Worm (Caenorhabditis elegans): ENCODE results near the gene T06E8.2.

T06E8.2 gene

DNA sequence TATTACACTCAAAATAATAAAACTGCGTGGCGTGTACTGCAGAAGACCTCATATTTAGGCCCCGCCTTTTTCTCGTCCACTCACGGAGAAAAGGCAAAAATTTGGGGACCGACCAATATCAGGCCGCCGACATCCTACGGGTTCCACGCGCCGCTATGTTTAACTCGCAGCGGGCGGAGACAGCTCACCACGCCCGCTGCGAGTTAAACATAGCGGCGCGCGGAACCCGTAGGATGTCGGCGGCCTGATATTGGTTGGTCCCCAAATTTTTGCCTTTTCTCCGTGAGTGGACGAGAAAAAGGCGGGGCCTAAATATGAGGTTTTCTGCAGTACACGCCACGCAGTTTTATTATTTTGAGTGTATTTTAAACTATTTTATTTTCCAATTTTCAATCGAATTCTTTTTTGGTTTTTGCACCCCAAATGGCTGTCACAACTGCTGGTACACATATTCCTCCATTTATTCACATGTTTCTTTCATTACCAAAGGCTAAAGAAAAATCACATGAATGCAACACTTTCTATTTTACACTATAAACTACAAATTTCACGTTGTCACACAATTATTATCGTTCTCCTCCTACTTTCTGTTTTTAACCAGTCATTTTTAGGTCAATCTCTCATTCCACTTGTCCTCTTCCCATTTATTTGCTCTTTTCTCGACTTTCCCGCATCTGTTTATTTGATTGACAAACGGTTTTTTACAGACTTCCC lies 32.0 kb downstream of the T06E8.2 start, which contains the start of gene uda-1:
Gene uda-1, plus strand, starts transcription at position 708 of the 714 bp plus-strand sequence.
- peak; percentile 9 for TF ChIP-seq nhr-85 (tag)
- peak; percentile 67 for TF ChIP-seq snpc-4 (tag; optimal IDR thresholded peaks at IDR 0.05)
- TF ChIP-seq blmp-1 (tag; optimal IDR thresholded peaks at IDR 0.05), result peak; percentile 21
- TF ChIP-seq nhr-20 (tag; optimal IDR thresholded peaks at IDR 0.05), result peak; percentile 21
- peak in 1 of 2 experiments; percentile 21 for TF ChIP-seq lin-35 (GFP tag; optimal IDR thresholded peaks at IDR 0.05)

DNA sequence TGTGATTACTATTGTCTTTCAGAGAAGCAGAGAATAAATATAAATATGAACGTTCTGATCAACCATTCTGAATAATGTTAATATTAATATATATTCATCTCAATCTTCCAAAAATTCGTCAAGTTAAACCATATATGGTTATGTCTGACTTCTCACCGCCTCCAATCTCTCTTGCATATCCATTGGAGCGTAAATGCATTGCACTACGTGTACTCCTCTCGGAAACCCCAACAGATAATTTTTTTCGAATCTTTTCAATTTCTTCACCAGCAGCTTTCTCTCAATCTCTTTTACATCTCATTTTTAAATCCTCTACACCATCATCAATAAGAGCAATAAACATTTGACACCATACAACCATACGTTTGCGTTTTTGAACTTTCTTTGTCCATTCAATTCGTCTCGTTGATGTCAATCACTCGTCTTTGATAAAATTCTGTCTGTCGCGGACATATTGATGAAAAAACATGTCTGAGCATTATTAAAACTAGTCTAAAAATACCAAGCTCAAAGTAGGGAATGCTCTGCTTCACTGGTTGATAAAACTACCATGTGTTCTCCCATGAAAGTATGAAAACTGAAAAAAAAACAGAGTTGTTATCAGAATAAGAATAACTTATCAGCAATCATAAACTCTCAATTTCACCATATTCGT lies 32.8 kb downstream of the T06E8.2 start:
- no peak for TF ChIP-seq aha-1 (tag; optimal IDR thresholded peaks at IDR 0.05)
- peak in 1 of 6 experiments; percentile 11 for TF ChIP-seq elt-3 (tag; optimal IDR thresholded peaks at IDR 0.05)
- no peak for TF ChIP-seq ets-5 (GFP tag; IDR thresholded peaks at IDR 0.05)
- no peak for TF ChIP-seq grh-1 (GFP tag; IDR thresholded peaks at IDR 0.05)
- TF ChIP-seq zip-4 (GFP tag; optimal IDR thresholded peaks at IDR 0.05), result no peak
- peak in 1 of 3 experiments; percentile 62 for TF ChIP-seq ceh-82 (tag; optimal IDR thresholded peaks at IDR 0.05)
- TF ChIP-seq nhr-77 (tag; optimal IDR thresholded peaks at IDR 0.05), result peak; percentile 31
- TF ChIP-seq mep-1 (tag; optimal IDR thresholded peaks at IDR 0.05), result peak; percentile 49
- no peak for TF ChIP-seq nhr-11 (tag; optimal IDR thresholded peaks at IDR 0.05)
- peak; percentile 40 for TF ChIP-seq dsc-1 (tag; optimal IDR thresholded peaks at IDR 0.05)
- no peak for TF ChIP-seq lin-39 (tag; optimal IDR thresholded peaks at IDR 0.05)
- TF ChIP-seq lir-3 (tag; optimal IDR thresholded peaks at IDR 0.05; ENCODE audit: poor library complexity), result peak; percentile 30
- peak; percentile 56 to 83 for TF ChIP-seq lsy-2 (tag; optimal IDR thresholded peaks at IDR 0.05)
- TF ChIP-seq lin-35 (GFP tag; optimal IDR thresholded peaks at IDR 0.05), result peak; percentile 30 to 62
- TF ChIP-seq nhr-19 (GFP tag; conservative IDR thresholded peaks at IDR 0.05), result peak; percentile 48
- peak; percentile 49 for TF ChIP-seq skn-1 (tag; optimal IDR thresholded peaks at IDR 0.05)
- no peak for TF ChIP-seq pax-3 (tag; optimal IDR thresholded peaks at IDR 0.05)
- TF ChIP-seq fos-1 (tag; optimal IDR thresholded peaks at IDR 0.05), result no peak
- peak; percentile 33 for TF ChIP-seq snpc-4 (tag; optimal IDR thresholded peaks at IDR 0.05)
- peak; percentile 70 for TF ChIP-seq blmp-1 (tag; optimal IDR thresholded peaks at IDR 0.05)
- TF ChIP-seq nhr-47 (tag; optimal IDR thresholded peaks at IDR 0.05), result peak; percentile 40
- TF ChIP-seq ceh-8 (GFP tag; optimal IDR thresholded peaks at IDR 0.05), result no peak
- TF ChIP-seq C16A3.4 (tag; optimal IDR thresholded peaks at IDR 0.05), result peak; percentile 83
- TF ChIP-seq alr-1 (tag; optimal IDR thresholded peaks at IDR 0.05; ENCODE audit: borderline replicate concordance), result no peak
- peak; percentile 48 for TF ChIP-seq unc-130 (tag; optimal IDR thresholded peaks at IDR 0.05)
- no peak for TF ChIP-seq C34B4.2 (tag; optimal IDR thresholded peaks at IDR 0.05)
- TF ChIP-seq nhr-71 (tag; optimal IDR thresholded peaks at IDR 0.05), result peak; percentile 73
- peak; percentile 8 for TF ChIP-seq F16B12.6 (tag; optimal IDR thresholded peaks at IDR 0.05)
- no peak for TF ChIP-seq efl-3 (GFP tag; optimal IDR thresholded peaks at IDR 0.05)
- TF ChIP-seq irx-1 (tag; optimal IDR thresholded peaks at IDR 0.05), result no peak
- TF ChIP-seq mef-2 (tag; optimal IDR thresholded peaks at IDR 0.05), result no peak
- no peak for TF ChIP-seq vab-15 (tag; optimal IDR thresholded peaks at IDR 0.05)
- no peak for TF ChIP-seq egl-27 (tag; optimal IDR thresholded peaks at IDR 0.05)
- TF ChIP-seq dpl-1 (GFP tag; optimal IDR thresholded peaks at IDR 0.05), result peak; percentile 54 to 67 (median 60)
- TF ChIP-seq C04F5.9 (tag; optimal IDR thresholded peaks at IDR 0.05), result no peak
- TF ChIP-seq efl-1 (optimal IDR thresholded peaks at IDR 0.05), result peak; percentile 68 to 70
- peak in 1 of 2 experiments; percentile 44 for TF ChIP-seq efl-1 (GFP tag; optimal IDR thresholded peaks at IDR 0.05 in 1 of 2)
- no peak for TF ChIP-seq hlh-4 (tag; optimal IDR thresholded peaks at IDR 0.05)
- TF ChIP-seq lin-13 (GFP tag; optimal IDR thresholded peaks at IDR 0.05), result peak; percentile 21
- TF ChIP-seq tbx-2 (tag; optimal IDR thresholded peaks at IDR 0.05), result peak; percentile 41
- peak; percentile 39 for TF ChIP-seq elt-2 (tag; optimal IDR thresholded peaks at IDR 0.05)
- TF ChIP-seq egl-13 (tag; optimal IDR thresholded peaks at IDR 0.05), result no peak
- no peak for TF ChIP-seq sox-4 (tag; optimal IDR thresholded peaks at IDR 0.05)
- TF ChIP-seq swsn-7 (tag; optimal IDR thresholded peaks at IDR 0.05), result peak; percentile 47
- no peak for TF ChIP-seq hpl-2 (GFP tag; optimal IDR thresholded peaks at IDR 0.05)
- TF ChIP-seq xbp-1 (tag; optimal IDR thresholded peaks at IDR 0.05), result peak; percentile 56

All from whole organism, L1 larva.